Fruit fly (Drosophila melanogaster) whole organism, embryonic: Measurements from ENCODE around the gene CG3587.

Source experiments
- CG14014 ChIP-seq: fragments of 200-800 bp; sonication (Bioruptor generic); IDR thresholded peaks from 2 replicates; pipeline ENCODE4 v1.3.6; 2022; ENCODE audit warnings: missing biosample characterization, missing genetic modification characterization
- ac ChIP-seq: fragments of 200-800 bp; sonication (Bioruptor generic); optimal IDR thresholded peaks from 3 replicates; lab custom pipeline; 2017; ENCODE audit warnings: missing biosample characterization, mild to moderate bottlenecking, missing genetic modification characterization
- chinmo ChIP-seq: fragments of 200-800 bp; sonication (Bioruptor generic); IDR thresholded peaks from 4 replicates; pipeline ENCODE4 v1.3.6; 2022; ENCODE audit warnings: missing biosample characterization, missing genetic modification characterization; ENCODE audit not compliant: partially characterized antibody
- vnd ChIP-seq: fragments of 200-800 bp; sonication (Bioruptor generic); IDR thresholded peaks from 3 replicates; pipeline ENCODE4 v1.3.6; 2022; ENCODE audit warnings: missing biosample characterization, missing genetic modification characterization; ENCODE audit not compliant: partially characterized antibody

- no peak for TF ChIP-seq ac (GFP tag; lab: Kevin White, UChicago)
- peak; percentile 51; the same call in 1 of the 2 replicates for TF ChIP-seq CG14014
- TF ChIP-seq chinmo = no peak
- TF ChIP-seq vnd (GFP tag; lab: Robert Waterston, UW) = no peak
Measured at dm6 chrX:1944245-1945114, 4.4 kb downstream of the CG3587 start.
